Fruit fly (Drosophila melanogaster) S2 (cell line): ENCODE results near the gene Flo2.

Experiments
- CG8478 ChIP-seq: fragments of >200 bp; optimal IDR thresholded peaks from 2 replicates; lab custom pipeline; 2018
- CTCF ChIP-seq, 2 experiments: fragments of >200 bp; optimal IDR thresholded peaks; 2 replicates each; lab custom pipeline; 2018

- no peak for TF ChIP-seq CG8478
- TF ChIP-seq CTCF (optimal IDR thresholded peaks at IDR 0.05; lab: Kevin White, UChicago) = no peak
These were observed 111.4 kb downstream of the Flo2 start for dm6 chrX:14950273-14951272.
